Worm (Caenorhabditis elegans) whole organism, L3 larva: ENCODE data around the gene K04C2.7.

Source experiments
- ceh-16 ChIP-seq: sonication (generic microtip); optimal IDR thresholded peaks from 2 replicates; lab custom pipeline; 2017; ENCODE audit warnings: missing biosample characterization, missing genetic modification characterization
- daf-12 ChIP-seq: fragments of 150-350 bp; optimal IDR thresholded peaks from 2 replicates; lab custom pipeline; 2014; ENCODE audit warnings: missing biosample characterization, missing genetic modification reagents, missing genetic modification characterization
- elt-1 ChIP-seq: fragments of 150-350 bp; optimal IDR thresholded peaks from 2 replicates; lab custom pipeline; 2014; ENCODE audit warnings: missing biosample characterization, missing genetic modification characterization
- elt-3 ChIP-seq, 3 experiments: fragments of 150-350 bp in 1 of 3; sonication (generic microtip) in 2 of 3; optimal IDR thresholded peaks; 2 replicates in 2 of 3; 4 replicates in 1 of 3; lab custom pipeline; 2014 to 2017; ENCODE audit warnings: missing biosample characterization in 3 of 3, missing genetic modification characterization in 3 of 3
- lin-15B ChIP-seq: fragments of 150-350 bp; optimal IDR thresholded peaks from 2 replicates; lab custom pipeline; 2014; ENCODE audit warnings: missing biosample characterization, missing genetic modification characterization
- lin-39 ChIP-seq: fragments of 150-350 bp; optimal IDR thresholded peaks from 2 replicates; lab custom pipeline; 2018; ENCODE audit warnings: missing biosample characterization, missing genetic modification reagents, missing genetic modification characterization
- mdl-1 ChIP-seq: fragments of 150-350 bp; optimal IDR thresholded peaks from 2 replicates; lab custom pipeline; 2014; ENCODE audit warnings: missing biosample characterization, missing genetic modification characterization
- mml-1 ChIP-seq: fragments of 150-350 bp; sonication (generic microtip); optimal IDR thresholded peaks from 3 replicates; lab custom pipeline; 2014; ENCODE audit warnings: missing biosample characterization, missing genetic modification characterization
- nhr-11 ChIP-seq: fragments of 150-350 bp; optimal IDR thresholded peaks from 2 replicates; lab custom pipeline; 2014; ENCODE audit warnings: missing biosample characterization, missing genetic modification characterization
- nhr-76 ChIP-seq: fragments of 150-350 bp; sonication (generic microtip); optimal IDR thresholded peaks from 5 replicates; lab custom pipeline; 2014; ENCODE audit warnings: missing biosample characterization, missing genetic modification characterization
- pha-4 ChIP-seq: fragments of 150-350 bp; optimal IDR thresholded peaks from 2 replicates; lab custom pipeline; 2014; ENCODE audit warnings: missing biosample characterization, missing genetic modification reagents, missing genetic modification characterization
- zag-1 ChIP-seq: fragments of 150-350 bp; optimal IDR thresholded peaks from 2 replicates; lab custom pipeline; 2014; ENCODE audit warnings: missing biosample characterization, missing genetic modification characterization
- ztf-4 ChIP-seq: fragments of 150-350 bp; optimal IDR thresholded peaks from 2 replicates; lab custom pipeline; 2014; ENCODE audit warnings: missing biosample characterization, missing genetic modification characterization

- TF ChIP-seq lin-39 (tag; lab: Kevin White, UChicago), result no peak
- no peak for TF ChIP-seq elt-3 (tag; optimal IDR thresholded peaks at IDR 0.05; lab: Kevin White, UChicago)
- no peak for TF ChIP-seq ztf-4 (tag; lab: Kevin White, UChicago)
- no peak for TF ChIP-seq nhr-76 (tag; lab: Kevin White, UChicago)
- no peak for TF ChIP-seq ceh-16
- TF ChIP-seq mdl-1 (tag; lab: Kevin White, UChicago), result no peak
- no peak for TF ChIP-seq nhr-11 (tag; lab: Kevin White, UChicago)
- no peak for TF ChIP-seq elt-1 (tag; lab: Kevin White, UChicago)
- no peak for TF ChIP-seq mml-1 (tag; lab: Kevin White, UChicago)
- no peak for TF ChIP-seq pha-4
- TF ChIP-seq daf-12 (tag; lab: Kevin White, UChicago), result no peak
- TF ChIP-seq zag-1 (tag; lab: Kevin White, UChicago), result no peak
- TF ChIP-seq lin-15B (tag; lab: Kevin White, UChicago), result no peak
These were observed 19.7 kb downstream of the K04C2.7 start for ce11 chrIII:6900609-6901008.
